Fruit fly (Drosophila melanogaster) whole organism, embryonic: ENCODE results near the gene CG17097.

Experiments used
- Adf1 ChIP-seq: fragments of 200-800 bp; sonication (Bioruptor generic); IDR thresholded peaks from 2 replicates; pipeline ENCODE4 v1.3.6; 2022; ENCODE audit warnings: missing biosample characterization, missing genetic modification characterization
- Atf6 ChIP-seq: fragments of 200-800 bp; sonication (Bioruptor generic); IDR thresholded peaks from 2 replicates; pipeline ENCODE4 v1.3.6; 2022; ENCODE audit warnings: missing biosample characterization, missing genetic modification characterization
- CG10147 ChIP-seq: fragments of 200-800 bp; sonication (Bioruptor generic); optimal IDR thresholded peaks from 2 replicates; lab custom pipeline; 2019; ENCODE audit warnings: missing biosample characterization, mild to moderate bottlenecking, missing genetic modification characterization, moderate library complexity
- CG10267 ChIP-seq: fragments of 200-800 bp; sonication (Bioruptor generic); optimal IDR thresholded peaks from 2 replicates; lab custom pipeline; 2018; ENCODE audit warnings: missing biosample characterization, mild to moderate bottlenecking, missing genetic modification characterization, moderate library complexity
- CG13424 ChIP-seq: fragments of 200-800 bp; sonication (Bioruptor generic); optimal IDR thresholded peaks from 2 replicates; lab custom pipeline; 2019; ENCODE audit warnings: missing biosample characterization, mild to moderate bottlenecking, missing genetic modification characterization, moderate library complexity
- CG14050 ChIP-seq: fragments of 200-800 bp; sonication (Bioruptor generic); IDR thresholded peaks from 3 replicates; pipeline ENCODE4 v1.3.6; 2022; ENCODE audit warnings: missing biosample characterization, missing genetic modification characterization
- CG15011 ChIP-seq: fragments of 200-800 bp; sonication (Bioruptor generic); optimal IDR thresholded peaks from 3 replicates; lab custom pipeline; 2018; ENCODE audit warnings: missing biosample characterization, mild to moderate bottlenecking, missing genetic modification characterization
- CG16779 ChIP-seq: fragments of 200-800 bp; sonication (Bioruptor generic); IDR thresholded peaks from 2 replicates; pipeline ENCODE4 v1.3.6; 2022; ENCODE audit warnings: missing biosample characterization, missing genetic modification characterization
- CG17802 ChIP-seq: fragments of 200-800 bp; sonication (Bioruptor generic); optimal IDR thresholded peaks from 2 replicates; lab custom pipeline; 2018; ENCODE audit warnings: missing biosample characterization, mild to moderate bottlenecking, missing genetic modification characterization, moderate library complexity
- CG2120 ChIP-seq: fragments of 200-800 bp; sonication (Bioruptor generic); optimal IDR thresholded peaks from 3 replicates; lab custom pipeline; 2016; ENCODE audit warnings: missing biosample characterization, missing genetic modification characterization
- CG3065 ChIP-seq: fragments of 200-800 bp; sonication (Bioruptor generic); optimal IDR thresholded peaks from 2 replicates; lab custom pipeline; 2016; ENCODE audit warnings: missing biosample characterization, missing genetic modification characterization
- CG31224 ChIP-seq: fragments of 200-800 bp; sonication (Bioruptor generic); IDR thresholded peaks from 2 replicates; pipeline ENCODE4 v1.3.6; 2022; ENCODE audit warnings: missing biosample characterization, missing genetic modification characterization
- CG31441 ChIP-seq: fragments of 200-800 bp; sonication (Bioruptor generic); IDR thresholded peaks from 2 replicates; pipeline ENCODE4 v1.3.6; 2022; ENCODE audit warnings: missing biosample characterization, missing genetic modification characterization
- CG34224 ChIP-seq: fragments of 200-800 bp; sonication (Bioruptor generic); IDR thresholded peaks from 3 replicates; pipeline ENCODE4 v1.3.6; 2022; ENCODE audit warnings: missing biosample characterization, missing genetic modification characterization; ENCODE audit not compliant: partially characterized antibody
- CG4328 ChIP-seq: fragments of 200-800 bp; sonication (Bioruptor generic); optimal IDR thresholded peaks from 3 replicates; lab custom pipeline; 2017; ENCODE audit warnings: missing biosample characterization, missing genetic modification reagents, missing genetic modification characterization
- CG4707 ChIP-seq: fragments of 200-800 bp; sonication (Bioruptor generic); optimal IDR thresholded peaks from 2 replicates; lab custom pipeline; 2018; ENCODE audit warnings: missing biosample characterization, mild to moderate bottlenecking, missing genetic modification characterization, moderate library complexity
- CG4854 ChIP-seq: fragments of 200-800 bp; sonication (Bioruptor generic); optimal IDR thresholded peaks from 2 replicates; lab custom pipeline; 2016; ENCODE audit warnings: missing biosample characterization, missing genetic modification characterization, inconsistent platforms
- CG6175 ChIP-seq: fragments of 200-800 bp; sonication (Bioruptor generic); IDR thresholded peaks from 3 replicates; pipeline ENCODE4 v1.3.6; 2022; ENCODE audit warnings: missing biosample characterization, missing genetic modification characterization
- CG7745 ChIP-seq: fragments of 200-800 bp; sonication (Bioruptor generic); optimal IDR thresholded peaks from 2 replicates; lab custom pipeline; 2018; ENCODE audit warnings: missing biosample characterization, mild to moderate bottlenecking, missing genetic modification characterization, moderate library complexity
- CG9437 ChIP-seq: fragments of 200-800 bp; sonication (Bioruptor generic); optimal IDR thresholded peaks from 2 replicates; lab custom pipeline; 2018; ENCODE audit warnings: missing biosample characterization, mild to moderate bottlenecking, missing genetic modification characterization
- Ets97D ChIP-seq: fragments of 200-800 bp; sonication (Bioruptor generic); optimal IDR thresholded peaks from 3 replicates; lab custom pipeline; 2016; ENCODE audit warnings: missing biosample characterization, missing genetic modification characterization
- Fer1 ChIP-seq: fragments of 200-800 bp; sonication (Bioruptor generic); optimal IDR thresholded peaks from 2 replicates; lab custom pipeline; 2017; ENCODE audit warnings: missing biosample characterization, mild to moderate bottlenecking, missing genetic modification characterization
- H2.0 ChIP-seq: fragments of 200-800 bp; sonication (Bioruptor generic); IDR thresholded peaks from 2 replicates; pipeline ENCODE4 v1.3.6; 2022; ENCODE audit warnings: missing biosample characterization, missing genetic modification characterization
- Hmx ChIP-seq: fragments of 200-800 bp; sonication (Bioruptor generic); optimal IDR thresholded peaks from 2 replicates; lab custom pipeline; 2016; ENCODE audit warnings: missing biosample characterization, missing genetic modification characterization
- NFAT ChIP-seq: fragments of 200-800 bp; sonication (Bioruptor generic); IDR thresholded peaks from 2 replicates; pipeline ENCODE4 v1.3.6; 2022; ENCODE audit warnings: missing biosample characterization, missing genetic modification characterization
- Neu2 ChIP-seq: fragments of 200-800 bp; sonication (Bioruptor generic); optimal IDR thresholded peaks from 3 replicates; lab custom pipeline; 2016; ENCODE audit warnings: missing biosample characterization, missing genetic modification characterization, borderline replicate concordance
- Side ChIP-seq: fragments of 200-800 bp; sonication (Bioruptor generic); optimal IDR thresholded peaks from 2 replicates; lab custom pipeline; 2016; ENCODE audit warnings: missing biosample characterization, missing genetic modification characterization
- Taf1 ChIP-seq: fragments of 200-800 bp; sonication (Bioruptor generic); IDR thresholded peaks from 2 replicates; pipeline ENCODE4 v1.3.6; 2022; ENCODE audit warnings: missing biosample characterization, missing genetic modification characterization
- Usf ChIP-seq: fragments of 200-800 bp; sonication (Bioruptor generic); optimal IDR thresholded peaks from 2 replicates; lab custom pipeline; 2017; ENCODE audit warnings: missing genotype, missing biosample characterization, missing genetic modification characterization
- ac ChIP-seq: fragments of 200-800 bp; sonication (Bioruptor generic); optimal IDR thresholded peaks from 3 replicates; lab custom pipeline; 2017; ENCODE audit warnings: missing biosample characterization, mild to moderate bottlenecking, missing genetic modification characterization
- cad ChIP-seq: fragments of >200 bp; optimal IDR thresholded peaks from 2 replicates; lab custom pipeline; 2017; ENCODE audit warnings: missing biosample characterization, missing genetic modification characterization
- gce ChIP-seq: fragments of 200-800 bp; sonication (Bioruptor generic); IDR thresholded peaks from 3 replicates; pipeline ENCODE4 v1.3.6; 2022; ENCODE audit warnings: missing biosample characterization, missing genetic modification characterization
- gsb ChIP-seq: fragments of 200-800 bp; sonication (Bioruptor generic); IDR thresholded peaks from 2 replicates; pipeline ENCODE4 v1.3.6; 2022; ENCODE audit warnings: missing biosample characterization, missing genetic modification characterization
- gsb-n ChIP-seq: fragments of 200-800 bp; sonication (Bioruptor generic); optimal IDR thresholded peaks from 3 replicates; lab custom pipeline; 2018; ENCODE audit warnings: missing biosample characterization, mild to moderate bottlenecking, missing genetic modification characterization
- hkb ChIP-seq, 2 experiments: fragments of 200-800 bp in 1 of 2; fragments of >200 bp in 1 of 2; sonication (Bioruptor generic) in 1 of 2; IDR thresholded peaks in 1 of 2; optimal IDR thresholded peaks in 1 of 2; 2 replicates each; pipeline versions ENCODE4 v1.3.6 to Lab custom; 2017 to 2022; ENCODE audit warnings: missing biosample characterization in 1 of 2, missing genetic modification characterization in 1 of 2
- jumu ChIP-seq: fragments of 200-800 bp; sonication (Bioruptor generic); optimal IDR thresholded peaks from 3 replicates; lab custom pipeline; 2016; ENCODE audit warnings: missing biosample characterization, missing genetic modification characterization
- kay ChIP-seq: fragments of 200-800 bp; sonication (Bioruptor generic); optimal IDR thresholded peaks from 2 replicates; lab custom pipeline; 2016; ENCODE audit warnings: missing biosample characterization, missing genetic modification characterization
- knrl ChIP-seq: fragments of 200-800 bp; sonication (Bioruptor generic); IDR thresholded peaks from 3 replicates; pipeline ENCODE4 v1.3.6; 2022; ENCODE audit warnings: missing biosample characterization, missing genetic modification characterization; ENCODE audit not compliant: partially characterized antibody
- lbe ChIP-seq: fragments of 200-800 bp; sonication (Bioruptor generic); optimal IDR thresholded peaks from 2 replicates; lab custom pipeline; 2016; ENCODE audit warnings: missing biosample characterization, mild to moderate bottlenecking, missing genetic modification characterization
- lilli ChIP-seq: fragments of 200-800 bp; sonication (Bioruptor generic); optimal IDR thresholded peaks from 3 replicates; lab custom pipeline; 2016; ENCODE audit warnings: missing biosample characterization, missing genetic modification characterization
- pnt ChIP-seq: fragments of 200-800 bp; sonication (Bioruptor generic); optimal IDR thresholded peaks from 3 replicates; lab custom pipeline; 2016; ENCODE audit warnings: missing biosample characterization, missing genetic modification characterization
- rib ChIP-seq: fragments of 200-800 bp; sonication (Bioruptor generic); IDR thresholded peaks from 2 replicates; pipeline ENCODE4 v1.3.6; 2022; ENCODE audit warnings: missing biosample characterization, missing genetic modification characterization
- scrt ChIP-seq: fragments of 200-800 bp; sonication (Bioruptor generic); optimal IDR thresholded peaks from 2 replicates; lab custom pipeline; 2018; ENCODE audit warnings: missing biosample characterization, mild to moderate bottlenecking, missing genetic modification characterization, moderate library complexity
- slbo ChIP-seq: fragments of 200-800 bp; sonication (Bioruptor generic); IDR thresholded peaks from 2 replicates; pipeline ENCODE4 v1.3.6; 2022; ENCODE audit warnings: missing biosample characterization, missing genetic modification characterization
- sob ChIP-seq: fragments of 200-800 bp; sonication (Bioruptor generic); IDR thresholded peaks from 2 replicates; pipeline ENCODE4 v1.3.6; 2022; ENCODE audit warnings: missing biosample characterization, missing genetic modification characterization
- stwl ChIP-seq: fragments of 200-800 bp; sonication (Bioruptor generic); optimal IDR thresholded peaks from 3 replicates; lab custom pipeline; 2018; ENCODE audit warnings: missing biosample characterization, mild to moderate bottlenecking, missing genetic modification characterization, moderate library complexity
- tio ChIP-seq: fragments of 200-800 bp; sonication (Bioruptor generic); optimal IDR thresholded peaks from 2 replicates; lab custom pipeline; 2017; ENCODE audit warnings: missing biosample characterization, missing genetic modification characterization, inconsistent platforms
- tup ChIP-seq: fragments of 200-800 bp; sonication (Bioruptor generic); optimal IDR thresholded peaks from 2 replicates; lab custom pipeline; 2016; ENCODE audit warnings: missing biosample characterization, mild to moderate bottlenecking, missing genetic modification characterization, moderate library complexity
- tx ChIP-seq: fragments of 200-800 bp; sonication (Bioruptor generic); optimal IDR thresholded peaks from 2 replicates; lab custom pipeline; 2016; ENCODE audit warnings: missing biosample characterization, missing genetic modification characterization
- unpg ChIP-seq: fragments of 200-800 bp; sonication (Bioruptor generic); optimal IDR thresholded peaks from 3 replicates; lab custom pipeline; 2018; ENCODE audit warnings: missing biosample characterization, mild to moderate bottlenecking, missing genetic modification characterization, moderate library complexity
- wdn ChIP-seq: fragments of 200-800 bp; sonication (Bioruptor generic); IDR thresholded peaks from 2 replicates; pipeline ENCODE4 v1.3.6; 2022; ENCODE audit warnings: missing biosample characterization, missing genetic modification characterization

Gene CG17097

dm6 chr2L:10697992-10698391 is 51.8 kb downstream of the CG17097 start, which contains the start of gene CG7300 (continued):
- TF ChIP-seq Side (GFP tag; lab: Kevin White, UChicago) (no peak), H2.0 (GFP tag; lab: Robert Waterston, UW) (peak; percentile 35; the same call in 1 of the 2 replicates), CG15011 (GFP tag; lab: Kevin White, UChicago) (no peak), CG4854 (GFP tag; lab: Kevin White, UChicago) (peak; percentile 36), CG14050 (GFP tag; lab: Robert Waterston, UW) (no peak), rib (no peak), Ets97D (GFP tag; lab: Kevin White, UChicago) (no peak), gsb (GFP tag; lab: Robert Waterston, UW) (0 out of 2 replicates have a peak, but pooled peaks have one; percentile 38), CG2120 (GFP tag; lab: Kevin White, UChicago) (peak; percentile 83), CG10147 (GFP tag; lab: Kevin White, UChicago) (peak; percentile 76), gsb-n (tag; lab: Kevin White, UChicago) (peak; percentile 32), jumu (GFP tag; lab: Kevin White, UChicago) (no peak), CG34224 (GFP tag; lab: Robert Waterston, UW) (no peak), unpg (GFP tag; lab: Kevin White, UChicago) (peak; percentile 65), ac (GFP tag; lab: Kevin White, UChicago) (no peak), CG10267 (tag; lab: Kevin White, UChicago) (peak; percentile 27), CG7745 (tag; lab: Kevin White, UChicago) (no peak), CG17802 (tag; lab: Kevin White, UChicago) (no peak), cad (no peak), knrl (GFP tag; lab: Robert Waterston, UW) (no peak), tup (GFP tag; lab: Kevin White, UChicago) (no peak), CG31441 (peak; percentile 51), lilli (GFP tag; lab: Kevin White, UChicago) (peak; percentile 62), CG31224 (GFP tag; lab: Robert Waterston, UW) (0 out of 2 replicates have a peak, but pooled peaks have one; percentile 18), lbe (GFP tag; lab: Kevin White, UChicago) (no peak), Neu2 (GFP tag; lab: Kevin White, UChicago) (no peak), CG16779 (GFP tag; lab: Robert Waterston, UW) (no peak), tio (GFP tag; lab: Kevin White, UChicago) (peak; percentile 18), sob (GFP tag; lab: Robert Waterston, UW) (peak; percentile 56), stwl (tag; lab: Kevin White, UChicago) (no peak), wdn (0 out of 2 replicates have a peak, but pooled peaks have one; percentile 43), gce (GFP tag; lab: Robert Waterston, UW) (no peak), Hmx (GFP tag; lab: Kevin White, UChicago) (no peak), CG3065 (no peak), Atf6 (GFP tag; lab: Robert Waterston, UW) (peak; percentile 68; the same call in 1 of the 2 replicates), slbo (GFP tag; lab: Robert Waterston, UW) (peak; percentile 81), kay (GFP tag; lab: Kevin White, UChicago) (no peak), Taf1 (GFP tag; lab: Robert Waterston, UW) (peak; percentile 72), CG6175 (GFP tag; lab: Robert Waterston, UW) (0 out of 3 replicates have a peak, but pooled peaks have one; percentile 17), CG4707 (no peak), Usf (no peak), scrt (GFP tag; lab: Kevin White, UChicago) (peak; percentile 26), CG9437 (GFP tag; lab: Kevin White, UChicago) (no peak), Adf1 (0 out of 2 replicates have a peak, but pooled peaks have one; percentile 30), CG4328 (GFP tag; lab: Kevin White, UChicago) (no peak), NFAT (GFP tag; lab: Robert Waterston, UW) (peak; percentile 64; the same call in 1 of the 2 replicates), tx (no peak), CG13424 (tag; lab: Kevin White, UChicago) (peak; percentile 40), Fer1 (GFP tag; lab: Kevin White, UChicago) (no peak), hkb (optimal IDR thresholded peaks at IDR 0.05; lab: Kevin White, UChicago) (no peak), hkb (GFP tag; IDR thresholded peaks at IDR 0.05; lab: Robert Waterston, UW) (peak; percentile 64), pnt (no peak)
